Worm (Caenorhabditis elegans): ENCODE data around the gene fbxa-56.

DNA sequence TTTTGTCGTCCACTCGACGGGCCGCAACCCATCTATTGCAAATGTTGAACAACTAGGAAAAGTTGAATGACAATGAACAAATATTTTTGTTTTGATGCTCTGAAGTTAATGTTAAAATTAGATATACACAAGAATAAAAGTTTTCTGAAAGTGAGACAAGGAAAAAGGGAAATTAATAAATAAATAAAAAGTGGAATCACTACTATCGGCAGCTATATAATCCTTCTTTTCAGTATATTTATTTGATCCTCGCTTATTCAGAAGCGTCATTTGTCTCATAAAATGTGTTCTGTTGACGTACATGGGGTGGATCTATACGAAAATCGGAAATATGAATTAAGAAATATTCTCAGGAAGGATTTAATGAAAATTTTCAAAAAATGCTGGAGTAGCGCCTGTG, 11.6 kb downstream of the fbxa-56 start, which contains the start of gene pef-1:
- no peak for TF ChIP-seq tbp1 (GFP tag; optimal IDR thresholded peaks at IDR 0.05)
- TF ChIP-seq attf-6 (GFP tag; IDR thresholded peaks at IDR 0.05), result no peak
- no peak for TF ChIP-seq aptf-2 (GFP tag; conservative IDR thresholded peaks at IDR 0.05)
- no peak for TF ChIP-seq dpl-1 (GFP tag; optimal IDR thresholded peaks at IDR 0.05)
- no peak for TF ChIP-seq pha-4 (tag; optimal IDR thresholded peaks at IDR 0.05)
- no peak for TF ChIP-seq F39B2.1 (GFP tag; IDR thresholded peaks at IDR 0.05)
- no peak for TF ChIP-seq hlh-26 (GFP tag; conservative IDR thresholded peaks at IDR 0.05)
- no peak for TF ChIP-seq F37B4.10 (GFP tag; IDR thresholded peaks at IDR 0.05)
- no peak for TF ChIP-seq madf-6 (GFP tag; IDR thresholded peaks at IDR 0.05)
